Fruit fly (Drosophila melanogaster) whole organism, embryonic: Measurements from ENCODE around the gene Ppat-Dpck.

Source experiments
- B-H2 ChIP-seq: fragments of 200-800 bp; sonication (Bioruptor generic); optimal IDR thresholded peaks from 2 replicates; lab custom pipeline; 2018; ENCODE audit warnings: missing biosample characterization, mild to moderate bottlenecking, missing genetic modification characterization
- CG10462 ChIP-seq: fragments of 200-800 bp; sonication (Bioruptor generic); optimal IDR thresholded peaks from 2 replicates; lab custom pipeline; 2016; ENCODE audit warnings: missing biosample characterization, missing genetic modification characterization
- CG12155 ChIP-seq: fragments of 200-800 bp; sonication (Bioruptor generic); optimal IDR thresholded peaks from 3 replicates; lab custom pipeline; 2016; ENCODE audit warnings: missing biosample characterization, missing genetic modification characterization
- CG12236 ChIP-seq: fragments of 200-800 bp; sonication (Bioruptor generic); optimal IDR thresholded peaks from 2 replicates; lab custom pipeline; 2016; ENCODE audit warnings: missing biosample characterization, missing genetic modification characterization
- CG12299 ChIP-seq: fragments of 200-800 bp; sonication (Bioruptor generic); optimal IDR thresholded peaks from 2 replicates; lab custom pipeline; 2018; ENCODE audit warnings: missing biosample characterization, mild to moderate bottlenecking, missing genetic modification characterization
- CG12659 ChIP-seq: fragments of 200-800 bp; sonication (Bioruptor generic); optimal IDR thresholded peaks from 3 replicates; lab custom pipeline; 2017; ENCODE audit warnings: mild to moderate bottlenecking, missing biosample characterization, missing genetic modification reagents, missing genetic modification characterization
- CG13775 ChIP-seq: fragments of 200-800 bp; sonication (Bioruptor generic); optimal IDR thresholded peaks from 3 replicates; lab custom pipeline; 2017; ENCODE audit warnings: missing biosample characterization, mild to moderate bottlenecking, missing genetic modification characterization
- CG1603 ChIP-seq: fragments of 200-800 bp; sonication (Bioruptor generic); optimal IDR thresholded peaks from 2 replicates; lab custom pipeline; 2019; ENCODE audit warnings: missing biosample characterization, mild to moderate bottlenecking, missing genetic modification characterization, moderate library complexity
- CG17361 ChIP-seq: fragments of 200-800 bp; sonication (Bioruptor generic); IDR thresholded peaks from 3 replicates; pipeline ENCODE4 v1.3.6; 2022; ENCODE audit warnings: missing biosample characterization, missing genetic modification characterization
- CG17612 ChIP-seq: fragments of 200-800 bp; sonication (Bioruptor generic); IDR thresholded peaks from 2 replicates; pipeline ENCODE4 v1.3.6; 2022; ENCODE audit warnings: missing biosample characterization, missing genetic modification characterization
- CG2712 ChIP-seq: fragments of 200-800 bp; optimal IDR thresholded peaks from 3 replicates; lab custom pipeline; 2019; ENCODE audit warnings: missing biosample characterization, mild to moderate bottlenecking, missing genetic modification characterization, moderate library complexity
- CG33557 ChIP-seq: fragments of 200-800 bp; sonication (Bioruptor generic); optimal IDR thresholded peaks from 2 replicates; lab custom pipeline; 2019; ENCODE audit warnings: missing biosample characterization, mild to moderate bottlenecking, missing genetic modification characterization, moderate library complexity
- CG5180 ChIP-seq: fragments of 200-800 bp; sonication (Bioruptor generic); optimal IDR thresholded peaks from 3 replicates; lab custom pipeline; 2017; ENCODE audit warnings: missing biosample characterization, missing genetic modification characterization, mild to moderate bottlenecking, moderate library complexity, missing genetic modification reagents
- CG6272 ChIP-seq: fragments of 200-800 bp; sonication (Bioruptor generic); IDR thresholded peaks from 2 replicates; pipeline ENCODE4 v1.3.6; 2022; ENCODE audit warnings: missing biosample characterization, missing genetic modification characterization
- CG8478 ChIP-seq: fragments of >200 bp; optimal IDR thresholded peaks from 2 replicates; lab custom pipeline; 2018
- CG9932 ChIP-seq: fragments of 200-800 bp; sonication (Bioruptor generic); IDR thresholded peaks from 2 replicates; pipeline ENCODE4 v1.3.6; 2022; ENCODE audit warnings: missing biosample characterization, missing genetic modification characterization
- Dad ChIP-seq: fragments of 200-800 bp; sonication (Bioruptor generic); optimal IDR thresholded peaks from 3 replicates; lab custom pipeline; 2016; ENCODE audit warnings: missing biosample characterization, missing genetic modification characterization
- Dbx ChIP-seq: fragments of 200-800 bp; sonication (Bioruptor generic); IDR thresholded peaks from 3 replicates; pipeline ENCODE4 v1.3.6; 2022; ENCODE audit warnings: missing biosample characterization, missing genetic modification characterization
- GATAe ChIP-seq: fragments of 200-800 bp; sonication (Bioruptor generic); conservative IDR thresholded peaks from 2 replicates; pipeline ENCODE4 v1.3.6; 2022; ENCODE audit warnings: missing biosample characterization, missing genetic modification characterization
- Lpt ChIP-seq: fragments of >200 bp; optimal IDR thresholded peaks from 2 replicates; lab custom pipeline; 2018; ENCODE audit warnings: missing biosample characterization, missing genetic modification characterization
- MBD-R2 ChIP-seq: fragments of 200-800 bp; sonication (Bioruptor generic); IDR thresholded peaks from 2 replicates; pipeline ENCODE4 v1.3.6; 2022; ENCODE audit warnings: missing biosample characterization, missing genetic modification characterization
- Max ChIP-seq: fragments of 200-800 bp; sonication (Bioruptor generic); optimal IDR thresholded peaks from 2 replicates; lab custom pipeline; 2016; ENCODE audit warnings: missing biosample characterization, mild to moderate bottlenecking, missing genetic modification characterization
- Med ChIP-seq: fragments of 200-800 bp; sonication (Bioruptor generic); peaks from one replicate; lab custom pipeline; 2016; ENCODE audit warnings: missing biosample characterization, missing genetic modification characterization, mild to moderate bottlenecking, inconsistent platforms, moderate library complexity
- NC2β ChIP-seq: fragments of 200-800 bp; sonication (Bioruptor generic); optimal IDR thresholded peaks from 2 replicates; lab custom pipeline; 2016; ENCODE audit warnings: missing biosample characterization, missing genetic modification characterization
- Sox100B ChIP-seq: fragments of 200-800 bp; sonication (Bioruptor generic); optimal IDR thresholded peaks from 3 replicates; lab custom pipeline; 2018; ENCODE audit warnings: missing biosample characterization, mild to moderate bottlenecking, missing genetic modification characterization
- Spps ChIP-seq: fragments of 200-800 bp; sonication (Bioruptor generic); optimal IDR thresholded peaks from 2 replicates; lab custom pipeline; 2018; ENCODE audit warnings: missing biosample characterization, mild to moderate bottlenecking, missing genetic modification characterization
- Sry-β ChIP-seq: fragments of 200-800 bp; sonication (Bioruptor generic); optimal IDR thresholded peaks from 2 replicates; lab custom pipeline; 2018; ENCODE audit warnings: missing biosample characterization, mild to moderate bottlenecking, missing genetic modification characterization, moderate library complexity
- bbx ChIP-seq: fragments of 200-800 bp; sonication (Bioruptor generic); IDR thresholded peaks from 2 replicates; pipeline ENCODE4 v1.3.6; 2022; ENCODE audit warnings: missing biosample characterization, missing genetic modification characterization; ENCODE audit not compliant: partially characterized antibody
- crp ChIP-seq, 2 experiments: fragments of 200-800 bp; sonication (Bioruptor generic); optimal IDR thresholded peaks; 2 replicates in 1 of 2; 3 replicates in 1 of 2; lab custom pipeline; 2017; ENCODE audit warnings: missing biosample characterization in 2 of 2, missing genetic modification characterization in 2 of 2, mild to moderate bottlenecking in 1 of 2, moderate library complexity in 1 of 2
- dm ChIP-seq: fragments of 200-800 bp; sonication (Bioruptor generic); optimal IDR thresholded peaks from 3 replicates; lab custom pipeline; 2016; ENCODE audit warnings: missing biosample characterization, missing genetic modification characterization
- ems ChIP-seq: fragments of 200-800 bp; sonication (Bioruptor generic); optimal IDR thresholded peaks from 3 replicates; lab custom pipeline; 2016; ENCODE audit warnings: missing biosample characterization, missing genetic modification characterization
- exex ChIP-seq: fragments of 200-800 bp; sonication (Bioruptor generic); optimal IDR thresholded peaks from 4 replicates; lab custom pipeline; 2018; ENCODE audit warnings: missing biosample characterization, mild to moderate bottlenecking, missing genetic modification characterization, moderate library complexity
- gfzf ChIP-seq: fragments of 200-800 bp; sonication (Bioruptor generic); optimal IDR thresholded peaks from 2 replicates; lab custom pipeline; 2016; ENCODE audit warnings: missing biosample characterization, mild to moderate bottlenecking, missing genetic modification characterization, moderate library complexity
- grau ChIP-seq: fragments of 200-800 bp; optimal IDR thresholded peaks from 3 replicates; lab custom pipeline; 2019; ENCODE audit warnings: missing biosample characterization, mild to moderate bottlenecking, missing genetic modification characterization, moderate library complexity
- grn ChIP-seq: fragments of 200-800 bp; sonication (Bioruptor generic); optimal IDR thresholded peaks from 3 replicates; lab custom pipeline; 2017; ENCODE audit warnings: missing biosample characterization, missing genetic modification characterization
- ham ChIP-seq: fragments of 200-800 bp; sonication (Bioruptor generic); IDR thresholded peaks from 2 replicates; pipeline ENCODE4 v1.3.6; 2022; ENCODE audit warnings: missing biosample characterization, missing genetic modification characterization
- kah ChIP-seq: fragments of 200-800 bp; sonication (Bioruptor generic); optimal IDR thresholded peaks from 2 replicates; lab custom pipeline; 2018; ENCODE audit warnings: missing biosample characterization, mild to moderate bottlenecking, missing genetic modification characterization
- lov ChIP-seq, 2 experiments: fragments of 200-800 bp in 1 of 2; fragments of >200 bp in 1 of 2; sonication (Bioruptor generic) in 1 of 2; IDR thresholded peaks in 1 of 2; optimal IDR thresholded peaks in 1 of 2; 2 replicates in 1 of 2; 3 replicates in 1 of 2; pipeline versions ENCODE4 v1.3.6 to Lab custom; 2017 to 2022; ENCODE audit warnings: missing biosample characterization in 1 of 2, missing genetic modification characterization in 1 of 2
- mld ChIP-seq: fragments of 200-800 bp; sonication (Bioruptor generic); IDR thresholded peaks from 3 replicates; pipeline ENCODE4 v1.3.6; 2022; ENCODE audit warnings: missing biosample characterization, missing genetic modification characterization; ENCODE audit not compliant: partially characterized antibody
- nerfin-2 ChIP-seq: fragments of 200-800 bp; sonication (Bioruptor generic); IDR thresholded peaks from 2 replicates; pipeline ENCODE4 v1.3.6; 2022; ENCODE audit warnings: missing biosample characterization, missing genetic modification characterization; ENCODE audit not compliant: partially characterized antibody
- nom ChIP-seq: fragments of 200-800 bp; sonication (Bioruptor generic); optimal IDR thresholded peaks from 2 replicates; lab custom pipeline; 2017; ENCODE audit warnings: missing biosample characterization, missing genetic modification characterization, mild to moderate bottlenecking, moderate library complexity, missing genetic modification reagents
- psq ChIP-seq: fragments of 200-800 bp; sonication (Bioruptor generic); optimal IDR thresholded peaks from 2 replicates; lab custom pipeline; 2017; ENCODE audit warnings: missing biosample characterization, missing genetic modification characterization
- row ChIP-seq: fragments of 200-800 bp; sonication (Bioruptor generic); IDR thresholded peaks from 3 replicates; pipeline ENCODE4 v1.3.6; 2022; ENCODE audit warnings: missing biosample characterization, missing genetic modification characterization
- run ChIP-seq: fragments of 200-800 bp; sonication (Bioruptor generic); optimal IDR thresholded peaks from 3 replicates; lab custom pipeline; 2018; ENCODE audit warnings: missing biosample characterization, mild to moderate bottlenecking, missing genetic modification characterization
- sug ChIP-seq: fragments of 200-800 bp; optimal IDR thresholded peaks from 2 replicates; lab custom pipeline; 2019; ENCODE audit warnings: missing biosample characterization, mild to moderate bottlenecking, missing genetic modification characterization, moderate library complexity
- trem ChIP-seq: fragments of 200-800 bp; optimal IDR thresholded peaks from 3 replicates; lab custom pipeline; 2019; ENCODE audit warnings: missing biosample characterization, mild to moderate bottlenecking, missing genetic modification characterization, moderate library complexity
- wek ChIP-seq: fragments of 200-800 bp; sonication (Bioruptor generic); optimal IDR thresholded peaks from 3 replicates; lab custom pipeline; 2018; ENCODE audit warnings: missing biosample characterization, mild to moderate bottlenecking, missing genetic modification characterization, moderate library complexity

The Ppat-Dpck gene

DNA sequence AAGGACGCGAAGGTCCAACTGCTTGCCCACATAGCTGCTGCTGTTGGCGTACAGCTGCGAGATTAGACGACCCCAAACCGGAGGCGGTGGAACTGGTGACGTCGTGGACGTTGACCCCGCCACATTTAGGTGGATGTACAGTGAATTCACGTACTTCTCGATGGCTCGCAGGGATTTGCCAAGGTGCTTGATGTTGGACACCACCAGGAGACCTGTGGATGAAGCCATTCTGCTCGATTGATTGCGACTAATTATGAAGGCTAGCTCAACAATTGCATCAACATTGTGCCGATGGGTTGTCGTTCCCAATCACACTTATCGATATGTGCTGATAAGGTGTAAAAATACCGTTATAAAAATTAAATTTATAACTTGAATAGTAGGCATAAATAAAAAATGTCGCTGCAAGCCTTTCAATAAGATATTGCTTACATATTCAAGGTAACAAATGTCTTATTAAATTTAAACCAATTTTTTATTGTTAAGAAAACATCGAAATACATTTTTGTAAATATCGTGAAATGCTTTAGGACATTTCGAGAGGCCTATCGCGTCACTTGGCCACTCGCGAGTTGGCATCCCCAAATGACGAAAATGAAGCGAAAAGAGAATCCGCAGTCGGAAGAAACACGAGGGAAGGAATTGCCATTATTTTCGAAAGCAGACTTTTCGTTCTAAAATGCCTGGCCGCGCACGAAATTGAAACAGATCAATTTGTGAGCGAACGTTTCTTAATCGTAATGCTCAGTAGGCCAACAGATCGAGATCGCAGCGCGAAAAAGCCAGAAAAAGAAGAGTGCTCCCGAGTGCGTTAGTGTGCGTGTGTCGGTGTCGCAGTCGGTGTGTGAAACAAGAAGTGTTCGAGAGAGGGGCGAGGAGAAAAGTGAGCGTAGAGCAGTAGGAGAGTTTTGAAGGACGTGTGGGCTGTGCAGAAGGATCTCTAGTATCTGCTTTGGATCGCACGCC lies at the start of gene Ppat-Dpck, which contains the start of gene scny (continued):
- no peak for TF ChIP-seq CG17361 (GFP tag; lab: Robert Waterston, UW)
- peak; percentile 86 for TF ChIP-seq bbx (GFP tag; lab: Robert Waterston, UW)
- TF ChIP-seq grn (GFP tag; lab: Kevin White, UChicago): peak; percentile 54
- TF ChIP-seq CG13775 (GFP tag; lab: Kevin White, UChicago): peak; percentile 27
- peak; percentile 28 for TF ChIP-seq Spps (tag; lab: Kevin White, UChicago)
- 0 out of 2 replicates have a peak, but pooled peaks have one; percentile 4 for TF ChIP-seq CG6272 (GFP tag; lab: Robert Waterston, UW)
- peak; percentile 48 for TF ChIP-seq CG12299 (tag; lab: Kevin White, UChicago)
- peak; percentile 14; the same call in 1 of the 2 replicates for TF ChIP-seq CG9932
- peak; percentile 35 for TF ChIP-seq CG33557 (GFP tag; lab: Kevin White, UChicago)
- peak; percentile 86; the same call in 2 of the 3 replicates for TF ChIP-seq mld (GFP tag; lab: Robert Waterston, UW)
- TF ChIP-seq row: peak; percentile 77
- TF ChIP-seq lov (optimal IDR thresholded peaks at IDR 0.05; lab: Kevin White, UChicago): no peak
- TF ChIP-seq lov (GFP tag; IDR thresholded peaks at IDR 0.05; lab: Robert Waterston, UW): no peak
- no peak for TF ChIP-seq crp (GFP tag; optimal IDR thresholded peaks at IDR 0.05; lab: Kevin White, UChicago)
- no peak for TF ChIP-seq CG1603 (tag; lab: Kevin White, UChicago)
- TF ChIP-seq Sry-β (GFP tag; lab: Kevin White, UChicago): peak; percentile 0
- TF ChIP-seq Med: peak; percentile 72
- no peak for TF ChIP-seq Sox100B
- peak; percentile 99 for TF ChIP-seq psq (GFP tag; lab: Kevin White, UChicago)
- TF ChIP-seq CG12236 (GFP tag; lab: Kevin White, UChicago): no peak
- TF ChIP-seq trem (tag; lab: Kevin White, UChicago): peak; percentile 100
- TF ChIP-seq CG12155 (GFP tag; lab: Kevin White, UChicago): peak; percentile 16
- TF ChIP-seq grau (tag; lab: Kevin White, UChicago): peak; percentile 48
- TF ChIP-seq MBD-R2 (GFP tag; lab: Robert Waterston, UW): peak; percentile 52
- TF ChIP-seq CG5180 (GFP tag; lab: Kevin White, UChicago): no peak
- peak; percentile 49 for TF ChIP-seq kah
- peak; percentile 21 for TF ChIP-seq wek
- TF ChIP-seq Lpt (GFP tag; lab: Kevin White, UChicago): no peak
- no peak for TF ChIP-seq GATAe (GFP tag; lab: Robert Waterston, UW)
- TF ChIP-seq exex (tag; lab: Kevin White, UChicago): no peak
- peak; percentile 42 for TF ChIP-seq CG10462 (GFP tag; lab: Kevin White, UChicago)
- peak; percentile 50 for TF ChIP-seq B-H2
- peak; percentile 28 for TF ChIP-seq Dad (GFP tag; lab: Kevin White, UChicago)
- no peak for TF ChIP-seq run (tag; lab: Kevin White, UChicago)
- no peak for TF ChIP-seq ham (GFP tag; lab: Robert Waterston, UW)
- TF ChIP-seq nom (GFP tag; lab: Kevin White, UChicago): peak; percentile 9
- peak; percentile 50 for TF ChIP-seq sug (tag; lab: Kevin White, UChicago)
- peak; percentile 89 for TF ChIP-seq gfzf
- peak; percentile 75 for TF ChIP-seq CG12659 (GFP tag; lab: Kevin White, UChicago)
- no peak for TF ChIP-seq CG17612 (GFP tag; lab: Robert Waterston, UW)
- peak; percentile 59; the same call in 1 of the 2 replicates for TF ChIP-seq nerfin-2
- TF ChIP-seq dm (GFP tag; lab: Kevin White, UChicago): peak; percentile 91
- peak; percentile 50 for TF ChIP-seq CG2712 (tag; lab: Kevin White, UChicago)
- TF ChIP-seq Dbx: 0 out of 3 replicates have a peak, but pooled peaks have one; percentile 39
- no peak for TF ChIP-seq NC2β (GFP tag; lab: Kevin White, UChicago)
- TF ChIP-seq CG8478 (lab: Kevin White, UChicago): peak; percentile 43
- TF ChIP-seq Max (GFP tag; lab: Kevin White, UChicago): peak; percentile 57
- TF ChIP-seq ems (GFP tag; lab: Kevin White, UChicago): no peak
